Worm (Caenorhabditis elegans) whole organism, L4 larva: ENCODE data around the gene Y67H2A.2.

ENCODE experiments used
- F10B5.3 ChIP-seq: sonication (generic microtip); optimal IDR thresholded peaks from 2 replicates; lab custom pipeline; 2016; ENCODE audit warnings: mild to moderate bottlenecking, missing genetic modification characterization, missing compliant biosample characterization
- F44E2.7 ChIP-seq: fragments of 200-800 bp; sonication (Bioruptor generic); IDR thresholded peaks from 2 replicates; pipeline ENCODE4 v2.1.2; 2022; ENCODE audit warnings: missing genetic modification characterization, missing compliant biosample characterization
- T26A8.4 ChIP-seq: fragments of 200-800 bp; sonication (Bioruptor generic); IDR thresholded peaks from 2 replicates; pipeline ENCODE4 v1.3.6; 2022; ENCODE audit warnings: missing genetic modification characterization, missing compliant biosample characterization
- Y105C5A.15 ChIP-seq: fragments of 200-800 bp; sonication (Bioruptor generic); IDR thresholded peaks from 2 replicates; pipeline ENCODE4 v1.3.6; 2022; ENCODE audit warnings: missing genetic modification characterization, missing compliant biosample characterization
- Y75B8A.6 ChIP-seq: fragments of 200-800 bp; sonication (Bioruptor generic); IDR thresholded peaks from 2 replicates; pipeline ENCODE4 v1.3.6; 2022; ENCODE audit warnings: missing genetic modification reagents, missing genetic modification characterization, missing compliant biosample characterization
- aha-1 ChIP-seq: fragments of 150-350 bp; peaks from one replicate; lab custom pipeline; 2014; ENCODE audit warnings: missing biosample characterization, missing genetic modification characterization
- ces-1 ChIP-seq: fragments of 150-350 bp; sonication (generic microtip); optimal IDR thresholded peaks from 4 replicates; lab custom pipeline; 2014; ENCODE audit warnings: missing biosample characterization, missing genetic modification reagents, missing genetic modification characterization
- daf-16 ChIP-seq, 3 experiments: sonication (generic microtip); optimal IDR thresholded peaks; 2 replicates each; lab custom pipeline; 2016 to 2017; ENCODE audit warnings: missing genetic modification characterization in 3 of 3, missing genetic modification reagents in 3 of 3, mild to moderate bottlenecking in 2 of 3, missing compliant biosample characterization in 2 of 3, missing biosample characterization in 1 of 3, moderate library complexity in 1 of 3
- daf-19 ChIP-seq: fragments of 200-800 bp; sonication (Bioruptor generic); conservative IDR thresholded peaks from 2 replicates; pipeline ENCODE4 v1.3.6; 2022; ENCODE audit warnings: missing genetic modification characterization, missing compliant biosample characterization
- dmd-6 ChIP-seq: fragments of 200-800 bp; sonication (Bioruptor generic); IDR thresholded peaks from 2 replicates; pipeline ENCODE4 v1.3.6; 2022; ENCODE audit warnings: missing genetic modification reagents, missing genetic modification characterization, missing compliant biosample characterization
- dmd-8 ChIP-seq: fragments of 200-800 bp; sonication (Bioruptor generic); IDR thresholded peaks from 2 replicates; pipeline ENCODE4 v1.3.6; 2022; ENCODE audit warnings: missing genetic modification characterization, missing compliant biosample characterization
- dmd-9 ChIP-seq: fragments of 200-800 bp; sonication (Bioruptor generic); IDR thresholded peaks from 2 replicates; pipeline ENCODE4 v1.3.6; 2022; ENCODE audit warnings: missing genetic modification reagents, missing genetic modification characterization, missing compliant biosample characterization
- dve-1 ChIP-seq: sonication (generic microtip); optimal IDR thresholded peaks from 2 replicates; lab custom pipeline; 2017; ENCODE audit warnings: antibody characterized with exemption, mild to moderate bottlenecking, missing genetic modification characterization, missing compliant biosample characterization; ENCODE audit not compliant: insufficient read depth
- egl-27 ChIP-seq: sonication (generic microtip); optimal IDR thresholded peaks from 3 replicates; lab custom pipeline; 2017; ENCODE audit warnings: missing biosample characterization, missing genetic modification reagents, missing genetic modification characterization
- hif-1 ChIP-seq, 2 experiments: sonication (generic microtip); optimal IDR thresholded peaks; 2 replicates each; lab custom pipeline; 2016 to 2017; ENCODE audit warnings: missing compliant biosample characterization in 2 of 2, missing genetic modification characterization in 2 of 2, missing genetic modification reagents in 2 of 2, missing genotype in 2 of 2, mild to moderate bottlenecking in 1 of 2
- hlh-11 ChIP-seq: fragments of 200-800 bp; sonication (Bioruptor generic); optimal IDR thresholded peaks from 2 replicates; lab custom pipeline; 2018; ENCODE audit warnings: mild to moderate bottlenecking, missing genetic modification characterization, missing compliant biosample characterization
- hlh-30 ChIP-seq: sonication (generic microtip); optimal IDR thresholded peaks from 2 replicates; lab custom pipeline; 2017; ENCODE audit warnings: antibody characterized with exemption, mild to moderate bottlenecking, missing genetic modification characterization, missing compliant biosample characterization; ENCODE audit not compliant: insufficient read depth
- hmg-1.1 ChIP-seq: fragments of 200-800 bp; sonication (Bioruptor generic); IDR thresholded peaks from 2 replicates; pipeline ENCODE4 v1.3.6; 2022; ENCODE audit warnings: missing genetic modification reagents, missing genetic modification characterization, missing compliant biosample characterization
- lin-39 ChIP-seq: fragments of 150-350 bp; optimal IDR thresholded peaks from 2 replicates; lab custom pipeline; 2014; ENCODE audit warnings: missing biosample characterization, missing genetic modification reagents, missing genetic modification characterization
- mxl-3 ChIP-seq: fragments of 200-800 bp; sonication (Bioruptor generic); optimal IDR thresholded peaks from 2 replicates; lab custom pipeline; 2018; ENCODE audit warnings: mild to moderate bottlenecking, missing genetic modification characterization, missing compliant biosample characterization
- nhr-237 ChIP-seq: sonication (generic microtip); optimal IDR thresholded peaks from 2 replicates; lab custom pipeline; 2017; ENCODE audit warnings: missing biosample characterization, missing genetic modification characterization
- nhr-28 ChIP-seq: fragments of 150-350 bp; optimal IDR thresholded peaks from 2 replicates; lab custom pipeline; 2014; ENCODE audit warnings: missing biosample characterization, missing genetic modification characterization
- nhr-48 ChIP-seq: sonication (generic microtip); optimal IDR thresholded peaks from 2 replicates; lab custom pipeline; 2016; ENCODE audit warnings: mild to moderate bottlenecking, missing genetic modification characterization, missing compliant biosample characterization
- nhr-6 ChIP-seq: fragments of 150-350 bp; optimal IDR thresholded peaks from 2 replicates; lab custom pipeline; 2014; ENCODE audit warnings: missing biosample characterization, missing genetic modification characterization
- nhr-77 ChIP-seq: fragments of 150-350 bp; optimal IDR thresholded peaks from 2 replicates; lab custom pipeline; 2014; ENCODE audit warnings: missing biosample characterization, missing genetic modification characterization
- pha-4 ChIP-seq, 2 experiments: fragments of 150-350 bp in 1 of 2; fragments of 200-800 bp in 1 of 2; sonication (Bioruptor generic) in 1 of 2; IDR thresholded peaks in 1 of 2; optimal IDR thresholded peaks in 1 of 2; 2 replicates each; pipeline versions ENCODE4 v1.3.6 to Lab custom; 2014 to 2022; ENCODE audit warnings: missing genetic modification characterization in 2 of 2, missing genetic modification reagents in 2 of 2, missing biosample characterization in 1 of 2, missing compliant biosample characterization in 1 of 2
- php-3 ChIP-seq: fragments of 200-800 bp; sonication (Bioruptor generic); IDR thresholded peaks from 2 replicates; pipeline ENCODE4 v1.3.6; 2022; ENCODE audit warnings: missing genetic modification reagents, missing genetic modification characterization, missing compliant biosample characterization
- pqm-1 ChIP-seq: sonication (generic microtip); optimal IDR thresholded peaks from 2 replicates; lab custom pipeline; 2017; ENCODE audit warnings: missing biosample characterization, missing genetic modification characterization
- sdz-12 ChIP-seq: fragments of 200-800 bp; sonication (Bioruptor generic); optimal IDR thresholded peaks from 2 replicates; lab custom pipeline; 2018; ENCODE audit warnings: mild to moderate bottlenecking, missing genetic modification characterization, missing compliant biosample characterization
- skn-1 ChIP-seq: fragments of 150-350 bp; optimal IDR thresholded peaks from 2 replicates; lab custom pipeline; 2014; ENCODE audit warnings: missing biosample characterization, missing genetic modification characterization
- snpc-1.2 ChIP-seq: fragments of 200-800 bp; sonication (Bioruptor generic); IDR thresholded peaks from 2 replicates; pipeline ENCODE4 v1.3.6; 2022; ENCODE audit warnings: missing genetic modification reagents, missing genetic modification characterization, missing compliant biosample characterization
- spr-1 ChIP-seq: sonication (generic microtip); optimal IDR thresholded peaks from 2 replicates; lab custom pipeline; 2016; ENCODE audit warnings: mild to moderate bottlenecking, missing genetic modification characterization, missing compliant biosample characterization
- unc-62 ChIP-seq, 3 experiments: fragments of 150-350 bp in 1 of 3; sonication (generic microtip); optimal IDR thresholded peaks in 2 of 3; peaks in 1 of 3; 1 replicate in 1 of 3; 2 replicates in 2 of 3; lab custom pipeline; 2014 to 2017; ENCODE audit warnings: missing biosample characterization in 3 of 3, missing genetic modification characterization in 3 of 3, missing genetic modification reagents in 3 of 3, missing genotype in 1 of 3
- vab-7 ChIP-seq: fragments of 200-800 bp; sonication (Bioruptor generic); IDR thresholded peaks from 2 replicates; pipeline ENCODE4 v1.3.6; 2022; ENCODE audit warnings: missing genetic modification reagents, missing genetic modification characterization, missing compliant biosample characterization

Y67H2A.2 gene

ce11 chrIV:13347232-13347715 lies 49.7 kb upstream of the Y67H2A.2 start, which contains the start of gene W02A2.9 (continued):
- TF ChIP-seq F44E2.7 (GFP tag; lab: Robert Waterston, UW), result no peak

- no peak for TF ChIP-seq Y105C5A.15 (GFP tag; lab: Robert Waterston, UW)
- no peak for TF ChIP-seq F10B5.3 (tag; lab: Kevin White, UChicago)
- peak; percentile 40 for TF ChIP-seq aha-1
- peak; percentile 34 for TF ChIP-seq hlh-30 (tag; lab: Kevin White, UChicago)
- peak; percentile 54 for TF ChIP-seq dmd-6
- no peak for TF ChIP-seq daf-16 (GFP tag; optimal IDR thresholded peaks at IDR 0.05; lab: Kevin White, UChicago)
- peak; percentile 40 for TF ChIP-seq daf-16 (tag; optimal IDR thresholded peaks at IDR 0.05; lab: Kevin White, UChicago)
- peak; percentile 72 for TF ChIP-seq dve-1
- peak; percentile 76 for TF ChIP-seq nhr-6 (tag; lab: Kevin White, UChicago)
- TF ChIP-seq Y75B8A.6, result no peak
- TF ChIP-seq hlh-11 (tag; lab: Kevin White, UChicago), result peak; percentile 39
- TF ChIP-seq nhr-28, result peak; percentile 35
- TF ChIP-seq pha-4 (GFP tag; IDR thresholded peaks at IDR 0.05; lab: Robert Waterston, UW), result no peak
- peak; percentile 90 for TF ChIP-seq pha-4 (tag; optimal IDR thresholded peaks at IDR 0.05; lab: Kevin White, UChicago)
- TF ChIP-seq pqm-1 (tag; lab: Kevin White, UChicago), result peak; percentile 35
- TF ChIP-seq nhr-48 (tag; lab: Kevin White, UChicago), result no peak
These were observed 48.5 kb upstream of the Y67H2A.2 start for ce11 chrIV:13346078-13346477.

ce11 chrIV:13342555-13342954 lies 44.9 kb upstream of the Y67H2A.2 start, which contains the start of gene W02A2.5:
Gene W02A2.5, plus strand, starts transcription at chrIV:13342855.
- TF ChIP-seq snpc-1.2 (GFP tag; lab: Robert Waterston, UW) (no peak), unc-62 (GFP tag; optimal IDR thresholded peaks at IDR 0.05 in 1 of 2; lab: Kevin White, UChicago) (peak in 1 of 2 experiments; percentile 62), unc-62 (tag; optimal IDR thresholded peaks at IDR 0.05; lab: Kevin White, UChicago) (no peak)

- TF ChIP-seq pha-4 (GFP tag; IDR thresholded peaks at IDR 0.05; lab: Robert Waterston, UW), result no peak
- no peak for TF ChIP-seq pha-4 (tag; optimal IDR thresholded peaks at IDR 0.05; lab: Kevin White, UChicago)
- TF ChIP-seq daf-16 (GFP tag; optimal IDR thresholded peaks at IDR 0.05; lab: Kevin White, UChicago), result no peak
- TF ChIP-seq daf-16 (tag; optimal IDR thresholded peaks at IDR 0.05; lab: Kevin White, UChicago), result peak; percentile 11
- no peak for TF ChIP-seq nhr-237
- no peak for TF ChIP-seq hmg-1.1 (GFP tag; lab: Robert Waterston, UW)
- TF ChIP-seq sdz-12 (GFP tag; lab: Kevin White, UChicago), result no peak
- TF ChIP-seq vab-7, result no peak
- TF ChIP-seq T26A8.4 (GFP tag; lab: Robert Waterston, UW), result peak; percentile 28
- TF ChIP-seq spr-1 (tag; lab: Kevin White, UChicago), result no peak
- no peak for TF ChIP-seq mxl-3 (GFP tag; lab: Kevin White, UChicago)
- TF ChIP-seq dmd-6, result peak; percentile 53
- peak in 1 of 2 experiments; percentile 27 for TF ChIP-seq hif-1 (tag; optimal IDR thresholded peaks at IDR 0.05; lab: Kevin White, UChicago)
- 0 out of 2 replicates have a peak, but pooled peaks have one; percentile 29 for TF ChIP-seq php-3
- peak; percentile 0 for TF ChIP-seq nhr-77 (tag; lab: Kevin White, UChicago)
- TF ChIP-seq hlh-30 (tag; lab: Kevin White, UChicago), result peak; percentile 48
- peak; percentile 11 for TF ChIP-seq pqm-1 (tag; lab: Kevin White, UChicago)
- TF ChIP-seq dmd-9, result no peak
- TF ChIP-seq dmd-8, result no peak
- no peak for TF ChIP-seq egl-27 (tag; lab: Kevin White, UChicago)
- TF ChIP-seq hlh-11 (tag; lab: Kevin White, UChicago), result peak; percentile 16
- TF ChIP-seq daf-19, result no peak
- TF ChIP-seq unc-62 (GFP tag; optimal IDR thresholded peaks at IDR 0.05 in 1 of 2; lab: Kevin White, UChicago), result peak in 1 of 2 experiments; percentile 76
- no peak for TF ChIP-seq unc-62 (tag; optimal IDR thresholded peaks at IDR 0.05; lab: Kevin White, UChicago)
- no peak for TF ChIP-seq skn-1 (tag; lab: Kevin White, UChicago)
- TF ChIP-seq nhr-28, result peak; percentile 77
- peak; percentile 41 for TF ChIP-seq dve-1
- no peak for TF ChIP-seq lin-39 (tag; lab: Kevin White, UChicago)
- TF ChIP-seq ces-1, result no peak
These were observed 36.7 kb upstream of the Y67H2A.2 start for ce11 chrIV:13334287-13334686.
